Fruit fly (Drosophila melanogaster) whole organism, adult: ENCODE data around the gene CG6154.

Experiments used
- CG11617 ChIP-seq: fragments of 200-800 bp; sonication (Bioruptor generic); optimal IDR thresholded peaks from 2 replicates; lab custom pipeline; 2017; ENCODE audit warnings: mild to moderate bottlenecking, missing biosample characterization, missing genetic modification reagents, missing genetic modification characterization
- CG12768 ChIP-seq: fragments of 200-800 bp; sonication (Bioruptor generic); optimal IDR thresholded peaks from 2 replicates; lab custom pipeline; 2017; ENCODE audit warnings: missing biosample characterization, missing genetic modification characterization, mild to moderate bottlenecking, moderate library complexity, missing genetic modification reagents
- CG14711 ChIP-seq: fragments of 200-800 bp; sonication (Bioruptor generic); optimal IDR thresholded peaks from 2 replicates; lab custom pipeline; 2018; ENCODE audit warnings: missing biosample characterization, mild to moderate bottlenecking, missing genetic modification characterization, moderate library complexity
- CG1620 ChIP-seq: fragments of 200-800 bp; sonication (Bioruptor generic); optimal IDR thresholded peaks from 2 replicates; lab custom pipeline; 2016; ENCODE audit warnings: missing biosample characterization, missing genetic modification characterization
- CG33017 ChIP-seq: fragments of 200-800 bp; sonication (Bioruptor generic); optimal IDR thresholded peaks from 2 replicates; lab custom pipeline; 2018; ENCODE audit warnings: missing biosample characterization, mild to moderate bottlenecking, missing genetic modification characterization, moderate library complexity
- CG5204 ChIP-seq: fragments of 200-800 bp; sonication (Bioruptor generic); optimal IDR thresholded peaks from 2 replicates; lab custom pipeline; 2016; ENCODE audit warnings: missing biosample characterization, missing genetic modification characterization
- CG7045 ChIP-seq: fragments of 200-800 bp; sonication (Bioruptor generic); optimal IDR thresholded peaks from 2 replicates; lab custom pipeline; 2017; ENCODE audit warnings: missing biosample characterization, mild to moderate bottlenecking, missing genetic modification characterization
- CG7101 ChIP-seq: fragments of 200-800 bp; sonication (Bioruptor generic); optimal IDR thresholded peaks from 2 replicates; lab custom pipeline; 2018; ENCODE audit warnings: missing biosample characterization, mild to moderate bottlenecking, missing genetic modification characterization, moderate library complexity
- Clk ChIP-seq: fragments of 200-800 bp; sonication (Bioruptor generic); optimal IDR thresholded peaks from 2 replicates; lab custom pipeline; 2017; ENCODE audit warnings: missing biosample characterization, missing genetic modification characterization
- Crg-1 ChIP-seq: fragments of 200-800 bp; sonication (Bioruptor generic); optimal IDR thresholded peaks from 2 replicates; lab custom pipeline; 2016; ENCODE audit warnings: missing biosample characterization, missing genetic modification characterization
- Hr96 ChIP-seq: fragments of 200-800 bp; sonication (Bioruptor generic); optimal IDR thresholded peaks from 2 replicates; lab custom pipeline; 2016; ENCODE audit warnings: missing biosample characterization, missing genetic modification characterization
- Mnt ChIP-seq: fragments of 200-800 bp; sonication (Bioruptor generic); optimal IDR thresholded peaks from 2 replicates; lab custom pipeline; 2016; ENCODE audit warnings: missing biosample characterization, mild to moderate bottlenecking, missing genetic modification characterization
- bab1 ChIP-seq: fragments of 200-800 bp; sonication (Bioruptor generic); optimal IDR thresholded peaks from 3 replicates; lab custom pipeline; 2019; ENCODE audit warnings: missing biosample characterization, mild to moderate bottlenecking, missing genetic modification characterization, moderate library complexity
- cic ChIP-seq: fragments of 200-800 bp; sonication (Bioruptor generic); optimal IDR thresholded peaks from 2 replicates; lab custom pipeline; 2017; ENCODE audit warnings: missing biosample characterization, mild to moderate bottlenecking, missing genetic modification characterization, moderate library complexity
- cnc ChIP-seq, 2 experiments: fragments of >200 bp; optimal IDR thresholded peaks; 2 replicates each; lab custom pipeline; 2017
- kay ChIP-seq: fragments of 200-800 bp; sonication (Bioruptor generic); peaks from one replicate; lab custom pipeline; 2016; ENCODE audit warnings: missing biosample characterization, missing genetic modification characterization, borderline replicate concordance
- ovo ChIP-seq: fragments of 200-800 bp; sonication (Bioruptor generic); optimal IDR thresholded peaks from 2 replicates; lab custom pipeline; 2016; ENCODE audit warnings: missing biosample characterization, missing genetic modification characterization
- pad ChIP-seq: fragments of 200-800 bp; sonication (Bioruptor generic); optimal IDR thresholded peaks from 3 replicates; lab custom pipeline; 2017; ENCODE audit warnings: missing biosample characterization, missing genetic modification characterization, mild to moderate bottlenecking, moderate library complexity, missing genetic modification reagents
- tj ChIP-seq: fragments of 200-800 bp; sonication (Bioruptor generic); optimal IDR thresholded peaks from 3 replicates; lab custom pipeline; 2017; ENCODE audit warnings: missing biosample characterization, mild to moderate bottlenecking, missing genetic modification characterization, moderate library complexity
- toe ChIP-seq: fragments of 200-800 bp; sonication (Bioruptor generic); optimal IDR thresholded peaks from 2 replicates; lab custom pipeline; 2016; ENCODE audit warnings: missing biosample characterization, missing genetic modification characterization

Gene CG6154

dm6 chr3R:26261244-26261788 is 1.1 kb upstream of the CG6154 start, which contains the start of gene Ald1:
Gene Ald1, minus strand, starts transcription at chr3R:26261591.
- TF ChIP-seq CG1620 (GFP tag; lab: Kevin White, UChicago), result no peak
- no peak for TF ChIP-seq CG14711
- peak; percentile 74 for TF ChIP-seq kay
- TF ChIP-seq toe (GFP tag; lab: Kevin White, UChicago), result no peak
- no peak for TF ChIP-seq cnc (optimal IDR thresholded peaks at IDR 0.05; lab: Kevin White, UChicago)
- TF ChIP-seq CG7101, result no peak
- peak; percentile 52 for TF ChIP-seq CG11617 (GFP tag; lab: Kevin White, UChicago)
- peak; percentile 86 for TF ChIP-seq cic (GFP tag; lab: Kevin White, UChicago)
- TF ChIP-seq ovo, result no peak
- peak; percentile 20 for TF ChIP-seq CG33017
- TF ChIP-seq Mnt (GFP tag; lab: Kevin White, UChicago), result peak; percentile 42
- TF ChIP-seq Hr96 (GFP tag; lab: Kevin White, UChicago), result peak; percentile 35
- TF ChIP-seq bab1 (GFP tag; lab: Kevin White, UChicago), result peak; percentile 80
- no peak for TF ChIP-seq CG5204
- TF ChIP-seq CG7045 (GFP tag; lab: Kevin White, UChicago), result no peak
- peak; percentile 59 for TF ChIP-seq tj (GFP tag; lab: Kevin White, UChicago)
- TF ChIP-seq CG12768, result peak; percentile 81
- no peak for TF ChIP-seq pad (GFP tag; lab: Kevin White, UChicago)
- TF ChIP-seq Clk (GFP tag; lab: Kevin White, UChicago), result no peak
- no peak for TF ChIP-seq Crg-1

dm6 chr3R:26280403-26280802 is 17.9 kb downstream of the CG6154 start:
- TF ChIP-seq bab1 (GFP tag; lab: Kevin White, UChicago) (no peak), toe (GFP tag; lab: Kevin White, UChicago) (no peak), cic (GFP tag; lab: Kevin White, UChicago) (no peak), CG12768 (no peak), CG11617 (GFP tag; lab: Kevin White, UChicago) (no peak), CG7101 (no peak), ovo (no peak), pad (GFP tag; lab: Kevin White, UChicago) (no peak), Hr96 (GFP tag; lab: Kevin White, UChicago) (no peak), Mnt (GFP tag; lab: Kevin White, UChicago) (no peak), cnc (optimal IDR thresholded peaks at IDR 0.05; lab: Kevin White, UChicago) (no peak), CG7045 (GFP tag; lab: Kevin White, UChicago) (no peak), CG33017 (no peak), CG14711 (no peak)

- no peak for TF ChIP-seq CG12768
- TF ChIP-seq CG11617 (GFP tag; lab: Kevin White, UChicago), result no peak
- TF ChIP-seq CG33017, result no peak
- TF ChIP-seq CG1620 (GFP tag; lab: Kevin White, UChicago), result no peak
- no peak for TF ChIP-seq cnc (optimal IDR thresholded peaks at IDR 0.05; lab: Kevin White, UChicago)
- TF ChIP-seq Clk (GFP tag; lab: Kevin White, UChicago), result no peak
- TF ChIP-seq bab1 (GFP tag; lab: Kevin White, UChicago), result peak; percentile 20
- peak; percentile 19 for TF ChIP-seq tj (GFP tag; lab: Kevin White, UChicago)
Observed at dm6 chr3R:26318116-26318515, 55.7 kb downstream of the CG6154 start, which contains the start of gene osy. Gene osy, plus strand, starts transcription at chr3R:26318355.

DNA sequence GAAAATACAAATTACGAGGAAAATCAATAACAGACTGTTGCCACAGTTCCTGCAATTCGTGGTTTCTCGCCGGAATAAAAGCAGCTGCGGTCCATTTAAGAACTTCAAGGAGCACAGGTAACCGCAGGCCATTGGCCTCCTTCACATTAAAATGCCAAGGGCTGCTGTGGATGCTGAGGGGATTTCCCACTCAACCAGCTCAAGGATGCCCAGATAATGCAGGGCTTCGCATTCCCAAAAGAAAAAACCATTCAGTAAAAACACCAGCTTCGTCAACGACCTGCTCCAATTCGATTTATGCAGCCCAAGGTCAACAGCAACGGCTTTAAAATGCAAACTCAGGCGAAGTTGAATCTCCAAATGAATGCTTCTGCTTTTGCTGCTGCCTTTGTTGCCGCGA is 56.4 kb downstream of the CG6154 start:
- TF ChIP-seq tj (GFP tag; lab: Kevin White, UChicago), result no peak
- no peak for TF ChIP-seq CG11617 (GFP tag; lab: Kevin White, UChicago)
- no peak for TF ChIP-seq Hr96 (GFP tag; lab: Kevin White, UChicago)
- TF ChIP-seq pad (GFP tag; lab: Kevin White, UChicago), result no peak
- TF ChIP-seq toe (GFP tag; lab: Kevin White, UChicago), result no peak
- TF ChIP-seq cnc (optimal IDR thresholded peaks at IDR 0.05; lab: Kevin White, UChicago), result no peak
- TF ChIP-seq CG12768, result no peak
- no peak for TF ChIP-seq CG1620 (GFP tag; lab: Kevin White, UChicago)
- TF ChIP-seq CG7101, result no peak
- TF ChIP-seq CG5204, result no peak
- no peak for TF ChIP-seq CG33017
- TF ChIP-seq Clk (GFP tag; lab: Kevin White, UChicago), result no peak
- TF ChIP-seq CG14711, result no peak
